Fruit fly (Drosophila melanogaster) whole organism, adult: ENCODE measurements around the gene M6.

Source experiments
- CG11617 ChIP-seq: fragments of 200-800 bp; sonication (Bioruptor generic); optimal IDR thresholded peaks from 2 replicates; lab custom pipeline; 2017; ENCODE audit warnings: mild to moderate bottlenecking, missing biosample characterization, missing genetic modification reagents, missing genetic modification characterization
- CG12768 ChIP-seq: fragments of 200-800 bp; sonication (Bioruptor generic); optimal IDR thresholded peaks from 2 replicates; lab custom pipeline; 2017; ENCODE audit warnings: missing biosample characterization, missing genetic modification characterization, mild to moderate bottlenecking, moderate library complexity, missing genetic modification reagents
- CG14711 ChIP-seq: fragments of 200-800 bp; sonication (Bioruptor generic); optimal IDR thresholded peaks from 2 replicates; lab custom pipeline; 2018; ENCODE audit warnings: missing biosample characterization, mild to moderate bottlenecking, missing genetic modification characterization, moderate library complexity
- CG1620 ChIP-seq: fragments of 200-800 bp; sonication (Bioruptor generic); optimal IDR thresholded peaks from 2 replicates; lab custom pipeline; 2016; ENCODE audit warnings: missing biosample characterization, missing genetic modification characterization
- CG33017 ChIP-seq: fragments of 200-800 bp; sonication (Bioruptor generic); optimal IDR thresholded peaks from 2 replicates; lab custom pipeline; 2018; ENCODE audit warnings: missing biosample characterization, mild to moderate bottlenecking, missing genetic modification characterization, moderate library complexity
- CG5204 ChIP-seq: fragments of 200-800 bp; sonication (Bioruptor generic); optimal IDR thresholded peaks from 2 replicates; lab custom pipeline; 2016; ENCODE audit warnings: missing biosample characterization, missing genetic modification characterization
- CG7045 ChIP-seq: fragments of 200-800 bp; sonication (Bioruptor generic); optimal IDR thresholded peaks from 2 replicates; lab custom pipeline; 2017; ENCODE audit warnings: missing biosample characterization, mild to moderate bottlenecking, missing genetic modification characterization
- CG7101 ChIP-seq: fragments of 200-800 bp; sonication (Bioruptor generic); optimal IDR thresholded peaks from 2 replicates; lab custom pipeline; 2018; ENCODE audit warnings: missing biosample characterization, mild to moderate bottlenecking, missing genetic modification characterization, moderate library complexity
- Clk ChIP-seq: fragments of 200-800 bp; sonication (Bioruptor generic); optimal IDR thresholded peaks from 2 replicates; lab custom pipeline; 2017; ENCODE audit warnings: missing biosample characterization, missing genetic modification characterization
- Crg-1 ChIP-seq: fragments of 200-800 bp; sonication (Bioruptor generic); optimal IDR thresholded peaks from 2 replicates; lab custom pipeline; 2016; ENCODE audit warnings: missing biosample characterization, missing genetic modification characterization
- Hr96 ChIP-seq: fragments of 200-800 bp; sonication (Bioruptor generic); optimal IDR thresholded peaks from 2 replicates; lab custom pipeline; 2016; ENCODE audit warnings: missing biosample characterization, missing genetic modification characterization
- bab1 ChIP-seq: fragments of 200-800 bp; sonication (Bioruptor generic); optimal IDR thresholded peaks from 3 replicates; lab custom pipeline; 2019; ENCODE audit warnings: missing biosample characterization, mild to moderate bottlenecking, missing genetic modification characterization, moderate library complexity
- cic ChIP-seq: fragments of 200-800 bp; sonication (Bioruptor generic); optimal IDR thresholded peaks from 2 replicates; lab custom pipeline; 2017; ENCODE audit warnings: missing biosample characterization, mild to moderate bottlenecking, missing genetic modification characterization, moderate library complexity
- cnc ChIP-seq, 2 experiments: fragments of >200 bp; optimal IDR thresholded peaks; 2 replicates each; lab custom pipeline; 2017
- kay ChIP-seq: fragments of 200-800 bp; sonication (Bioruptor generic); peaks from one replicate; lab custom pipeline; 2016; ENCODE audit warnings: missing biosample characterization, missing genetic modification characterization, borderline replicate concordance
- pad ChIP-seq: fragments of 200-800 bp; sonication (Bioruptor generic); optimal IDR thresholded peaks from 3 replicates; lab custom pipeline; 2017; ENCODE audit warnings: missing biosample characterization, missing genetic modification characterization, mild to moderate bottlenecking, moderate library complexity, missing genetic modification reagents
- tj ChIP-seq: fragments of 200-800 bp; sonication (Bioruptor generic); optimal IDR thresholded peaks from 3 replicates; lab custom pipeline; 2017; ENCODE audit warnings: missing biosample characterization, mild to moderate bottlenecking, missing genetic modification characterization, moderate library complexity
- toe ChIP-seq: fragments of 200-800 bp; sonication (Bioruptor generic); optimal IDR thresholded peaks from 2 replicates; lab custom pipeline; 2016; ENCODE audit warnings: missing biosample characterization, missing genetic modification characterization

M6 gene

DNA sequence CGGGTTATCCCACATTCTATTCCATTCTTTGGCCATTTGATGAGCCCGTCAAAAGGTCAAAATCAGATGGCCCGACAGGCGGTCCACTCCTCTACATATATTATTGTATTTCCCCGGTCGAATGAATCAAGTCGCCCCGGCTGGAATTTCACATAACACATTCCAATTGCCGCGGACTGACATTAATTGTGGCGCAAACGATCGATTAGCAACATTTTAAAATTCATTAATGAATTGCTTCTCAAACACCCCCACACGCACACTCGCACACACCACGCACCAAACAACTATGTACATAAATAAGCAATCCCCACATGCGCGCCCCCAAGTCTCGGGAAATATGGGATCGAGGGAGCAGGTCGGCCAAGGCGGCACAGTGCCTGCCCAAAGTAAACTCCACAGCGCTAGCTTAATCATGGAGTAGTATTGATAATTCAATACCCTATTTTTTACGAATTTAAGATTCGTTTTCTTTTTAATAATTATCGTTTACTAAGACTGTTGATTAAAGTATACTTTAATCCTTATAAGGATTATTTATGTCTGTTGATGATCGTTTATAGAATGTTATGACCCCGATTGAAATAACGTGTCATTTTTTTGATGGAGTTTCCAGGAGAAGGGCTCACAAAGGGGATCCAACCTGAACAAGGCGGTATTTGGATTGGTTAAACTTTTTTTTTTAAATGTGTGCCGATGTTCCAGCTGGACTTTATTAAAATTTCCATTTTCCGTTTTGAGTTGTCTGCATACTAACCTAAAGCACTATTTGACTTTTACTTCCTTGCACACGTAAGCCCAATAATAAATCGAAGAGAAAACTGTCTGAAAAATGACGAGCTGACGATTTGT lies 42.2 kb upstream of the M6 start:
- TF ChIP-seq pad (GFP tag; lab: Kevin White, UChicago) (no peak), Clk (GFP tag; lab: Kevin White, UChicago) (no peak)

- TF ChIP-seq CG5204 (GFP tag; lab: Kevin White, UChicago) (no peak), Clk (GFP tag; lab: Kevin White, UChicago) (no peak), CG11617 (GFP tag; lab: Kevin White, UChicago) (no peak), tj (GFP tag; lab: Kevin White, UChicago) (no peak), kay (no peak), CG7101 (tag; lab: Kevin White, UChicago) (no peak), CG14711 (tag; lab: Kevin White, UChicago) (no peak), cic (GFP tag; lab: Kevin White, UChicago) (no peak), bab1 (GFP tag; lab: Kevin White, UChicago) (no peak), CG1620 (GFP tag; lab: Kevin White, UChicago) (no peak), CG12768 (GFP tag; lab: Kevin White, UChicago) (no peak), Crg-1 (GFP tag; lab: Kevin White, UChicago) (no peak), pad (GFP tag; lab: Kevin White, UChicago) (no peak), cnc (optimal IDR thresholded peaks at IDR 0.05; lab: Kevin White, UChicago) (no peak), Hr96 (GFP tag; lab: Kevin White, UChicago) (no peak), toe (GFP tag; lab: Kevin White, UChicago) (no peak)
These were observed 35.8 kb upstream of the M6 start for dm6 chr3L:21471895-21472294.

- TF ChIP-seq Crg-1 (GFP tag; lab: Kevin White, UChicago), result no peak
- no peak for TF ChIP-seq CG7101 (tag; lab: Kevin White, UChicago)
- no peak for TF ChIP-seq cic (GFP tag; lab: Kevin White, UChicago)
- no peak for TF ChIP-seq CG12768 (GFP tag; lab: Kevin White, UChicago)
- no peak for TF ChIP-seq toe (GFP tag; lab: Kevin White, UChicago)
- TF ChIP-seq CG33017, result no peak
- no peak for TF ChIP-seq Hr96 (GFP tag; lab: Kevin White, UChicago)
These were observed 31.1 kb upstream of the M6 start, which contains the start of gene croc for dm6 chr3L:21476429-21477006. TSS of gene croc (minus strand) at chr3L:21476479.

- TF ChIP-seq CG5204 (GFP tag; lab: Kevin White, UChicago), result no peak
- peak; percentile 72 for TF ChIP-seq kay
These were observed 29.8 kb upstream of the M6 start for dm6 chr3L:21477866-21478265.

- TF ChIP-seq toe (GFP tag; lab: Kevin White, UChicago), result peak; percentile 19
- peak; percentile 7 for TF ChIP-seq CG11617 (GFP tag; lab: Kevin White, UChicago)
- no peak for TF ChIP-seq cic (GFP tag; lab: Kevin White, UChicago)
- peak; percentile 20 for TF ChIP-seq CG7101 (tag; lab: Kevin White, UChicago)
- peak; percentile 57 for TF ChIP-seq CG7045 (GFP tag; lab: Kevin White, UChicago)
- peak; percentile 22 for TF ChIP-seq pad (GFP tag; lab: Kevin White, UChicago)
- peak; percentile 21 for TF ChIP-seq Hr96 (GFP tag; lab: Kevin White, UChicago)
- no peak for TF ChIP-seq CG14711 (tag; lab: Kevin White, UChicago)
These were observed 28.0 kb upstream of the M6 start for dm6 chr3L:21479636-21480035.

dm6 chr3L:21482100-21482499 lies 25.6 kb upstream of the M6 start:
- TF ChIP-seq bab1 (GFP tag; lab: Kevin White, UChicago), result no peak
- TF ChIP-seq cic (GFP tag; lab: Kevin White, UChicago), result no peak
- TF ChIP-seq toe (GFP tag; lab: Kevin White, UChicago), result no peak
- TF ChIP-seq Hr96 (GFP tag; lab: Kevin White, UChicago), result no peak
- no peak for TF ChIP-seq CG7045 (GFP tag; lab: Kevin White, UChicago)
- no peak for TF ChIP-seq cnc (optimal IDR thresholded peaks at IDR 0.05; lab: Kevin White, UChicago)
- no peak for TF ChIP-seq Clk (GFP tag; lab: Kevin White, UChicago)
- TF ChIP-seq tj (GFP tag; lab: Kevin White, UChicago), result no peak
- no peak for TF ChIP-seq CG5204 (GFP tag; lab: Kevin White, UChicago)
- no peak for TF ChIP-seq CG14711 (tag; lab: Kevin White, UChicago)
- TF ChIP-seq pad (GFP tag; lab: Kevin White, UChicago), result no peak
- TF ChIP-seq kay, result no peak
- TF ChIP-seq CG7101 (tag; lab: Kevin White, UChicago), result no peak
- TF ChIP-seq Crg-1 (GFP tag; lab: Kevin White, UChicago), result no peak

dm6 chr3L:21483837-21484236 lies 23.8 kb upstream of the M6 start:
- TF ChIP-seq bab1 (GFP tag; lab: Kevin White, UChicago) (peak; percentile 70), toe (GFP tag; lab: Kevin White, UChicago) (peak; percentile 15), CG11617 (GFP tag; lab: Kevin White, UChicago) (no peak), cic (GFP tag; lab: Kevin White, UChicago) (no peak), kay (peak; percentile 32)
